Fruit fly (Drosophila melanogaster): ENCODE results near the gene Septin1.

DNA sequence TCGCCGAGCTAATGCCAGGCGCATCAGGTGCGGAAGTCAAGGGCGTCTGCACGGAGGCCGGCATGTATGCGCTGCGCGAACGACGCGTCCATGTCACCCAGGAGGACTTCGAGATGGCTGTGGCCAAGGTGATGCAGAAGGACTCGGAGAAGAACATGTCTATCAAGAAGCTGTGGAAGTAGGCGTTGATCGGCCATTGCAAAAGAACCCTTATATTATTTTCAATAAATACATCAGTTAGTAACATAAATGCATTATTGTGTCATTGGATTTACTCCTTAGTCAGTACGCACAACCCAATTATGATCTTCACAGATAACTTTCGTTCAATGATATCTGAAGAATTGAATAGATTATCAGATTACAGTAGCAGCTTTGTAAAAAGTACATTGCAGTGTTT is 40.7 kb upstream of the Septin1 start, which contains the start of gene CG1801:
- TF ChIP-seq psq (optimal IDR thresholded peaks at IDR 0.05), result no peak
- TF ChIP-seq pan (optimal IDR thresholded peaks at IDR 0.05), result no peak
- no peak for TF ChIP-seq usp (GFP tag; optimal IDR thresholded peaks at IDR 0.05)
- TF ChIP-seq EcR (GFP tag; optimal IDR thresholded peaks at IDR 0.05), result no peak
- TF ChIP-seq CG8478 (optimal IDR thresholded peaks at IDR 0.05), result no peak
- TF ChIP-seq Dll (optimal IDR thresholded peaks at IDR 0.05), result no peak

Measured in whole organism.